Fruit fly (Drosophila melanogaster) whole organism, embryonic: ENCODE results near the gene CG15629.
A peak's percentile ranks its signal among the peaks of the same experiment; 100 is the strongest.

Experiments used
- Ada2b ChIP-seq: fragments of 200-800 bp; sonication (Bioruptor generic); IDR thresholded peaks from 2 replicates; pipeline ENCODE4 v1.3.6; 2022; ENCODE audit warnings: missing biosample characterization, missing genetic modification characterization
- CG10147 ChIP-seq: fragments of 200-800 bp; sonication (Bioruptor generic); optimal IDR thresholded peaks from 2 replicates; lab custom pipeline; 2019; ENCODE audit warnings: missing biosample characterization, mild to moderate bottlenecking, missing genetic modification characterization, moderate library complexity
- CG11093 ChIP-seq: fragments of 200-800 bp; sonication (Bioruptor generic); IDR thresholded peaks from 3 replicates; pipeline ENCODE4 v1.3.6; 2022; ENCODE audit warnings: missing biosample characterization, missing genetic modification characterization
- CG12071 ChIP-seq: fragments of 200-800 bp; sonication (Bioruptor generic); optimal IDR thresholded peaks from 3 replicates; lab custom pipeline; 2018; ENCODE audit warnings: missing biosample characterization, mild to moderate bottlenecking, missing genetic modification characterization
- CG15269 ChIP-seq: fragments of 200-800 bp; sonication (Bioruptor generic); optimal IDR thresholded peaks from 2 replicates; lab custom pipeline; 2018; ENCODE audit warnings: missing biosample characterization, mild to moderate bottlenecking, missing genetic modification characterization, moderate library complexity
- CG1602 ChIP-seq: fragments of 200-800 bp; sonication (Bioruptor generic); optimal IDR thresholded peaks from 3 replicates; lab custom pipeline; 2016; ENCODE audit warnings: missing biosample characterization, missing genetic modification characterization
- CG17612 ChIP-seq: fragments of 200-800 bp; sonication (Bioruptor generic); IDR thresholded peaks from 2 replicates; pipeline ENCODE4 v1.3.6; 2022; ENCODE audit warnings: missing biosample characterization, missing genetic modification characterization
- CG2129 ChIP-seq: fragments of 200-800 bp; sonication (Bioruptor generic); IDR thresholded peaks from 2 replicates; pipeline ENCODE4 v1.3.6; 2022; ENCODE audit warnings: missing biosample characterization, missing genetic modification characterization; ENCODE audit not compliant: partially characterized antibody
- CG32772 ChIP-seq: fragments of 200-800 bp; sonication (Bioruptor generic); IDR thresholded peaks from 2 replicates; pipeline ENCODE4 v1.3.6; 2022; ENCODE audit warnings: missing biosample characterization, missing genetic modification characterization
- CG3838 ChIP-seq: fragments of 200-800 bp; sonication (Bioruptor generic); optimal IDR thresholded peaks from 3 replicates; lab custom pipeline; 2016; ENCODE audit warnings: missing biosample characterization, missing genetic modification characterization
- CG4404 ChIP-seq: fragments of 200-800 bp; sonication (Bioruptor generic); IDR thresholded peaks from 2 replicates; pipeline ENCODE4 v1.3.6; 2022; ENCODE audit warnings: missing biosample characterization, missing genetic modification characterization
- CG5953 ChIP-seq: fragments of 200-800 bp; sonication (Bioruptor generic); IDR thresholded peaks from 2 replicates; pipeline ENCODE4 v1.3.6; 2022; ENCODE audit warnings: missing biosample characterization, missing genetic modification characterization
- CG6765 ChIP-seq: fragments of 200-800 bp; sonication (Bioruptor generic); optimal IDR thresholded peaks from 3 replicates; lab custom pipeline; 2017; ENCODE audit warnings: missing biosample characterization, mild to moderate bottlenecking, missing genetic modification characterization
- CG6813 ChIP-seq: fragments of 200-800 bp; sonication (Bioruptor generic); optimal IDR thresholded peaks from 2 replicates; lab custom pipeline; 2017; ENCODE audit warnings: missing biosample characterization, missing genetic modification characterization, mild to moderate bottlenecking, moderate library complexity, missing genetic modification reagents
- CG9609 ChIP-seq: fragments of 200-800 bp; sonication (Bioruptor generic); optimal IDR thresholded peaks from 3 replicates; lab custom pipeline; 2016; ENCODE audit warnings: missing biosample characterization, missing genetic modification characterization
- Chrac-16 ChIP-seq: fragments of 200-800 bp; sonication (Bioruptor generic); optimal IDR thresholded peaks from 3 replicates; lab custom pipeline; 2016; ENCODE audit warnings: missing biosample characterization, missing genetic modification characterization
- CoRest ChIP-seq: fragments of 200-800 bp; sonication (Bioruptor generic); optimal IDR thresholded peaks from 3 replicates; lab custom pipeline; 2018; ENCODE audit warnings: missing biosample characterization, mild to moderate bottlenecking, missing genetic modification characterization, moderate library complexity
- D19A ChIP-seq: fragments of 200-800 bp; optimal IDR thresholded peaks from 3 replicates; lab custom pipeline; 2019; ENCODE audit warnings: missing biosample characterization, mild to moderate bottlenecking, missing genetic modification characterization, moderate library complexity
- Dek ChIP-seq: fragments of 200-800 bp; sonication (Bioruptor generic); optimal IDR thresholded peaks from 3 replicates; lab custom pipeline; 2019; ENCODE audit warnings: missing biosample characterization, mild to moderate bottlenecking, missing genetic modification characterization, moderate library complexity
- Eip74EF ChIP-seq, 2 experiments: fragments of 200-800 bp in 1 of 2; fragments of >200 bp in 1 of 2; sonication (Bioruptor generic) in 1 of 2; optimal IDR thresholded peaks; 2 replicates each; lab custom pipeline; 2017 to 2019; ENCODE audit warnings: missing biosample characterization in 2 of 2, missing genetic modification characterization in 2 of 2, mild to moderate bottlenecking in 1 of 2, moderate library complexity in 1 of 2
- Elba2 ChIP-seq: fragments of 200-800 bp; sonication (Bioruptor generic); optimal IDR thresholded peaks from 3 replicates; lab custom pipeline; 2016; ENCODE audit warnings: missing biosample characterization, missing genetic modification characterization
- H2.0 ChIP-seq: fragments of 200-800 bp; sonication (Bioruptor generic); IDR thresholded peaks from 2 replicates; pipeline ENCODE4 v1.3.6; 2022; ENCODE audit warnings: missing biosample characterization, missing genetic modification characterization
- Hand ChIP-seq: fragments of 200-800 bp; sonication (Bioruptor generic); optimal IDR thresholded peaks from 2 replicates; lab custom pipeline; 2017; ENCODE audit warnings: mild to moderate bottlenecking, missing biosample characterization, missing genetic modification reagents, missing genetic modification characterization
- Lim3 ChIP-seq: fragments of 200-800 bp; sonication (Bioruptor generic); IDR thresholded peaks from 2 replicates; pipeline ENCODE4 v1.3.6; 2022; ENCODE audit warnings: missing biosample characterization, missing genetic modification characterization
- MTF-1 ChIP-seq: fragments of 200-800 bp; sonication (Bioruptor generic); optimal IDR thresholded peaks from 2 replicates; lab custom pipeline; 2018; ENCODE audit warnings: missing biosample characterization, mild to moderate bottlenecking, missing genetic modification characterization, borderline replicate concordance
- Myb ChIP-seq: fragments of 200-800 bp; sonication (Bioruptor generic); optimal IDR thresholded peaks from 2 replicates; lab custom pipeline; 2016; ENCODE audit warnings: missing biosample characterization, missing genetic modification characterization
- Oli ChIP-seq: fragments of 200-800 bp; sonication (Bioruptor generic); optimal IDR thresholded peaks from 2 replicates; lab custom pipeline; 2018; ENCODE audit warnings: missing biosample characterization, mild to moderate bottlenecking, missing genetic modification characterization, moderate library complexity
- Poxn ChIP-seq: fragments of 200-800 bp; sonication (Bioruptor generic); IDR thresholded peaks from 2 replicates; pipeline ENCODE4 v1.3.6; 2022; ENCODE audit warnings: missing biosample characterization, missing genetic modification characterization
- Sox102F ChIP-seq: fragments of 200-800 bp; sonication (Bioruptor generic); optimal IDR thresholded peaks from 2 replicates; lab custom pipeline; 2018; ENCODE audit warnings: missing biosample characterization, mild to moderate bottlenecking, missing genetic modification characterization, moderate library complexity
- chn ChIP-seq: fragments of 200-800 bp; sonication (Bioruptor generic); optimal IDR thresholded peaks from 2 replicates; lab custom pipeline; 2016; ENCODE audit warnings: missing biosample characterization, missing genetic modification characterization
- croc ChIP-seq: fragments of 200-800 bp; sonication (Bioruptor generic); conservative IDR thresholded peaks from 3 replicates; pipeline ENCODE4 v1.3.6; 2022; ENCODE audit warnings: missing biosample characterization, missing genetic modification characterization
- danr ChIP-seq: fragments of 200-800 bp; sonication (Bioruptor generic); IDR thresholded peaks from 2 replicates; pipeline ENCODE4 v1.3.6; 2022; ENCODE audit warnings: missing biosample characterization, missing genetic modification characterization
- fd3F ChIP-seq: fragments of 200-800 bp; sonication (Bioruptor generic); optimal IDR thresholded peaks from 2 replicates; lab custom pipeline; 2018; ENCODE audit warnings: missing biosample characterization, mild to moderate bottlenecking, missing genetic modification characterization, moderate library complexity
- fd64A ChIP-seq: fragments of 200-800 bp; sonication (Bioruptor generic); optimal IDR thresholded peaks from 3 replicates; lab custom pipeline; 2018; ENCODE audit warnings: missing biosample characterization, mild to moderate bottlenecking, missing genetic modification characterization
- gce ChIP-seq: fragments of 200-800 bp; sonication (Bioruptor generic); IDR thresholded peaks from 3 replicates; pipeline ENCODE4 v1.3.6; 2022; ENCODE audit warnings: missing biosample characterization, missing genetic modification characterization
- ind ChIP-seq: fragments of 200-800 bp; sonication (Bioruptor generic); optimal IDR thresholded peaks from 3 replicates; lab custom pipeline; 2016; ENCODE audit warnings: missing biosample characterization, missing genetic modification characterization
- jing ChIP-seq: fragments of 200-800 bp; sonication (Bioruptor generic); optimal IDR thresholded peaks from 2 replicates; lab custom pipeline; 2018; ENCODE audit warnings: missing biosample characterization, mild to moderate bottlenecking, missing genetic modification characterization
- nau ChIP-seq: fragments of 200-800 bp; sonication (Bioruptor generic); optimal IDR thresholded peaks from 3 replicates; lab custom pipeline; 2017; ENCODE audit warnings: missing biosample characterization, mild to moderate bottlenecking, missing genetic modification characterization, missing genetic modification reagents
- pan ChIP-seq, 4 experiments: fragments of >200 bp in 3 of 4; fragments of 200-800 bp in 1 of 4; sonication (Bioruptor generic) in 1 of 4; optimal IDR thresholded peaks in 3 of 4; IDR thresholded peaks in 1 of 4; 2 replicates each; pipeline versions ENCODE4 v1.3.6 to Lab custom; 2017 to 2022; ENCODE audit warnings: missing biosample characterization in 2 of 4, missing genetic modification characterization in 2 of 4, mixed read lengths in 1 of 4
- row ChIP-seq: fragments of 200-800 bp; sonication (Bioruptor generic); IDR thresholded peaks from 3 replicates; pipeline ENCODE4 v1.3.6; 2022; ENCODE audit warnings: missing biosample characterization, missing genetic modification characterization
- run ChIP-seq: fragments of 200-800 bp; sonication (Bioruptor generic); optimal IDR thresholded peaks from 3 replicates; lab custom pipeline; 2018; ENCODE audit warnings: missing biosample characterization, mild to moderate bottlenecking, missing genetic modification characterization
- sens-2 ChIP-seq: fragments of 200-800 bp; sonication (Bioruptor generic); IDR thresholded peaks from 2 replicates; pipeline ENCODE4 v1.3.6; 2022; ENCODE audit warnings: missing biosample characterization, missing genetic modification characterization
- sna ChIP-seq: fragments of 200-800 bp; sonication (Bioruptor generic); IDR thresholded peaks from 2 replicates; pipeline ENCODE4 v1.3.6; 2022; ENCODE audit warnings: missing biosample characterization, missing genetic modification characterization; ENCODE audit not compliant: partially characterized antibody
- sob ChIP-seq: fragments of 200-800 bp; sonication (Bioruptor generic); IDR thresholded peaks from 2 replicates; pipeline ENCODE4 v1.3.6; 2022; ENCODE audit warnings: missing biosample characterization, missing genetic modification characterization
- tgo ChIP-seq: fragments of 200-800 bp; sonication (Bioruptor generic); IDR thresholded peaks from 3 replicates; pipeline ENCODE4 v1.3.6; 2022; ENCODE audit warnings: missing biosample characterization, missing genetic modification characterization
- tin ChIP-seq: fragments of 200-800 bp; sonication (Bioruptor generic); optimal IDR thresholded peaks from 3 replicates; lab custom pipeline; 2016; ENCODE audit warnings: missing biosample characterization, missing genetic modification characterization
- unpg ChIP-seq: fragments of 200-800 bp; sonication (Bioruptor generic); optimal IDR thresholded peaks from 3 replicates; lab custom pipeline; 2018; ENCODE audit warnings: missing biosample characterization, mild to moderate bottlenecking, missing genetic modification characterization, moderate library complexity
- zen ChIP-seq: fragments of 200-800 bp; sonication (Bioruptor generic); optimal IDR thresholded peaks from 3 replicates; lab custom pipeline; 2018; ENCODE audit warnings: missing biosample characterization, mild to moderate bottlenecking, missing genetic modification characterization, moderate library complexity
- zfh1 ChIP-seq: fragments of 200-800 bp; sonication (Bioruptor generic); IDR thresholded peaks from 3 replicates; pipeline ENCODE4 v1.3.6; 2022; ENCODE audit warnings: missing biosample characterization, missing genetic modification characterization

Gene CG15629

dm6 chr2L:4856118-4856517, 43.3 kb downstream of the CG15629 start (continued):
- TF ChIP-seq MTF-1 (GFP tag; lab: Kevin White, UChicago) = no peak
- TF ChIP-seq Eip74EF (GFP tag; optimal IDR thresholded peaks at IDR 0.05; lab: Kevin White, UChicago) = peak in 1 of 2 experiments; percentile 2
- TF ChIP-seq CG11093 = no peak
- TF ChIP-seq tin (GFP tag; lab: Kevin White, UChicago) = peak; percentile 34
- no peak for TF ChIP-seq Myb
- peak; percentile 52 for TF ChIP-seq nau (GFP tag; lab: Kevin White, UChicago)
- no peak for TF ChIP-seq Poxn (GFP tag; lab: Robert Waterston, UW)
- no peak for TF ChIP-seq CG17612
- no peak for TF ChIP-seq sna (GFP tag; lab: Robert Waterston, UW)
- TF ChIP-seq Lim3 = no peak
- peak; percentile 53; the same call in 1 of the 2 replicates for TF ChIP-seq sens-2 (GFP tag; lab: Robert Waterston, UW)
- TF ChIP-seq sob (GFP tag; lab: Robert Waterston, UW) = no peak
- TF ChIP-seq fd64A = no peak
- peak; percentile 44; the same call in 1 of the 3 replicates for TF ChIP-seq zfh1 (GFP tag; lab: Robert Waterston, UW)
- TF ChIP-seq ind (GFP tag; lab: Kevin White, UChicago) = peak; percentile 61
- peak; percentile 52 for TF ChIP-seq Chrac-16
- TF ChIP-seq gce (GFP tag; lab: Robert Waterston, UW) = 0 out of 3 replicates have a peak, but pooled peaks have one; percentile 14
- peak; percentile 68 for TF ChIP-seq CG6813 (GFP tag; lab: Kevin White, UChicago)
- TF ChIP-seq Sox102F (GFP tag; lab: Kevin White, UChicago) = peak; percentile 57
- peak; percentile 57 for TF ChIP-seq CoRest (tag; lab: Kevin White, UChicago)
- TF ChIP-seq Hand (GFP tag; lab: Kevin White, UChicago) = peak; percentile 62
- no peak for TF ChIP-seq Elba2 (GFP tag; lab: Kevin White, UChicago)
- peak; percentile 42; the same call in 2 of the 3 replicates for TF ChIP-seq croc (GFP tag; lab: Robert Waterston, UW)
- peak; percentile 44; the same call in 1 of the 2 replicates for TF ChIP-seq Ada2b (GFP tag; lab: Robert Waterston, UW)
- TF ChIP-seq CG3838 (GFP tag; lab: Kevin White, UChicago) = no peak
- TF ChIP-seq CG1602 = peak; percentile 49
- TF ChIP-seq D19A (tag; lab: Kevin White, UChicago) = peak; percentile 50
- TF ChIP-seq run (tag; lab: Kevin White, UChicago) = peak; percentile 40
- peak; percentile 64; the same call in 1 of the 2 replicates for TF ChIP-seq CG32772 (GFP tag; lab: Robert Waterston, UW)
- TF ChIP-seq fd3F = peak; percentile 9
- TF ChIP-seq jing (GFP tag; lab: Kevin White, UChicago) = peak; percentile 24
- peak; percentile 52 for TF ChIP-seq CG12071 (GFP tag; lab: Kevin White, UChicago)
- TF ChIP-seq row = peak; percentile 86
- no peak for TF ChIP-seq CG2129
- TF ChIP-seq CG15269 (tag; lab: Kevin White, UChicago) = peak; percentile 71
- TF ChIP-seq unpg (GFP tag; lab: Kevin White, UChicago) = peak; percentile 59
- peak; percentile 20 for TF ChIP-seq chn (GFP tag; lab: Kevin White, UChicago)
- peak; percentile 27 for TF ChIP-seq CG6765
- peak; percentile 4; the same call in 1 of the 2 replicates for TF ChIP-seq H2.0 (GFP tag; lab: Robert Waterston, UW)
- peak; percentile 30; the same call in 1 of the 3 replicates for TF ChIP-seq tgo (GFP tag; lab: Robert Waterston, UW)
- no peak for TF ChIP-seq CG9609 (GFP tag; lab: Kevin White, UChicago)
- peak; percentile 65 for TF ChIP-seq zen (tag; lab: Kevin White, UChicago)
- TF ChIP-seq CG4404 = peak; percentile 40; the same call in 1 of the 2 replicates
- TF ChIP-seq danr (GFP tag; lab: Robert Waterston, UW) = peak; percentile 49; the same call in 1 of the 2 replicates
- TF ChIP-seq pan (optimal IDR thresholded peaks at IDR 0.05; lab: Kevin White, UChicago) = no peak
- peak in 1 of 2 experiments; percentile 77 for TF ChIP-seq pan (GFP tag; optimal IDR thresholded peaks at IDR 0.05 in 1 of 2, IDR thresholded peaks at IDR 0.05 in 1 of 2)
- TF ChIP-seq Dek (tag; lab: Kevin White, UChicago) = peak; percentile 58
- peak; percentile 39 for TF ChIP-seq CG10147
- TF ChIP-seq CG5953 (GFP tag; lab: Robert Waterston, UW) = peak; percentile 43; the same call in 1 of the 2 replicates
- peak; percentile 76 for TF ChIP-seq Oli (tag; lab: Kevin White, UChicago)
